Worm (Caenorhabditis elegans): Measurements from ENCODE around the gene glb-10.

glb-10 gene

ce11 chrII:6320655-6321388, 11.7 kb upstream of the glb-10 start, which contains the start of gene efr-3:
TSS of gene efr-3 (minus strand) at chrII:6321159.
- peak; percentile 16 for TF ChIP-seq C16A3.4 (tag; optimal IDR thresholded peaks at IDR 0.05)
- no peak for TF ChIP-seq nhr-76 (tag; optimal IDR thresholded peaks at IDR 0.05)
- TF ChIP-seq lin-13 (GFP tag; optimal IDR thresholded peaks at IDR 0.05): no peak
- TF ChIP-seq lin-15B (tag; optimal IDR thresholded peaks at IDR 0.05): peak; percentile 24
- peak; percentile 47 for TF ChIP-seq lin-14 (GFP tag; optimal IDR thresholded peaks at IDR 0.05)
- TF ChIP-seq nhr-47 (tag; optimal IDR thresholded peaks at IDR 0.05): peak; percentile 67
- TF ChIP-seq snu-23 (GFP tag; optimal IDR thresholded peaks at IDR 0.05): peak; percentile 55
- peak; percentile 38 for TF ChIP-seq nhr-20 (tag; optimal IDR thresholded peaks at IDR 0.05)
- TF ChIP-seq swsn-7 (tag; optimal IDR thresholded peaks at IDR 0.05): peak; percentile 21
- peak; percentile 31 for TF ChIP-seq F16B12.6 (tag; optimal IDR thresholded peaks at IDR 0.05)
- no peak for TF ChIP-seq sptf-1 (tag; optimal IDR thresholded peaks at IDR 0.05)
- TF ChIP-seq lin-39 (tag; optimal IDR thresholded peaks at IDR 0.05): peak; percentile 38
- no peak for TF ChIP-seq mab-9 (GFP tag; IDR thresholded peaks at IDR 0.05)
- peak; percentile 51 for TF ChIP-seq isw-1 (GFP tag; IDR thresholded peaks at IDR 0.05)
- no peak for TF ChIP-seq elt-2 (tag; optimal IDR thresholded peaks at IDR 0.05)
- TF ChIP-seq zag-1 (tag; optimal IDR thresholded peaks at IDR 0.05): no peak
- TF ChIP-seq unc-86 (tag; optimal IDR thresholded peaks at IDR 0.05): peak; percentile 28
- TF ChIP-seq skn-1 (tag; optimal IDR thresholded peaks at IDR 0.05): peak; percentile 40
- peak; percentile 51 for TF ChIP-seq nhr-85 (tag)
- no peak for TF ChIP-seq jun-1 (tag; optimal IDR thresholded peaks at IDR 0.05)
- TF ChIP-seq nhr-71 (tag; optimal IDR thresholded peaks at IDR 0.05): peak; percentile 60
- TF ChIP-seq ceh-82 (tag; optimal IDR thresholded peaks at IDR 0.05): peak in 1 of 3 experiments; percentile 40
- TF ChIP-seq mep-1 (tag; optimal IDR thresholded peaks at IDR 0.05): peak; percentile 62
- peak; percentile 89 to 95 (median 93) for TF ChIP-seq dpl-1 (GFP tag; optimal IDR thresholded peaks at IDR 0.05)
- peak in 1 of 6 experiments; percentile 27 for TF ChIP-seq elt-3 (tag; optimal IDR thresholded peaks at IDR 0.05)
- peak; percentile 21 for TF ChIP-seq nhr-90 (tag; optimal IDR thresholded peaks at IDR 0.05; ENCODE audit: poor library complexity)
- no peak for TF ChIP-seq mef-2 (tag; optimal IDR thresholded peaks at IDR 0.05)
- peak; percentile 65 to 79 for TF ChIP-seq lsy-2 (tag; optimal IDR thresholded peaks at IDR 0.05)
- TF ChIP-seq nhr-19 (GFP tag; conservative IDR thresholded peaks at IDR 0.05): peak; percentile 21; the same call in 1 of the 2 replicates
- peak; percentile 24 for TF ChIP-seq snpc-4 (tag; optimal IDR thresholded peaks at IDR 0.05)
- peak; percentile 58 for TF ChIP-seq tbx-2 (tag; optimal IDR thresholded peaks at IDR 0.05)
- peak; percentile 93 to 97 for TF ChIP-seq lin-35 (GFP tag; optimal IDR thresholded peaks at IDR 0.05)
- peak; percentile 55 for TF ChIP-seq xbp-1 (tag; optimal IDR thresholded peaks at IDR 0.05)
- peak; percentile 31 for TF ChIP-seq blmp-1 (tag; optimal IDR thresholded peaks at IDR 0.05)
- TF ChIP-seq nhr-11 (tag; optimal IDR thresholded peaks at IDR 0.05): peak; percentile 18
- TF ChIP-seq rnt-1 (tag; optimal IDR thresholded peaks at IDR 0.05): peak; percentile 58
- TF ChIP-seq fkh-8 (tag; optimal IDR thresholded peaks at IDR 0.05): peak; percentile 3
- TF ChIP-seq efl-1 (optimal IDR thresholded peaks at IDR 0.05): peak; percentile 81 to 93
- peak; percentile 94 to 99 for TF ChIP-seq efl-1 (GFP tag; optimal IDR thresholded peaks at IDR 0.05 in 1 of 2)

ce11 chrII:6311888-6312287, 2.8 kb upstream of the glb-10 start:
- no peak for TF ChIP-seq ama-1 (optimal IDR thresholded peaks at IDR 0.05)
- TF ChIP-seq efl-1 (optimal IDR thresholded peaks at IDR 0.05): no peak
- TF ChIP-seq efl-1 (GFP tag; optimal IDR thresholded peaks at IDR 0.05 in 1 of 2): peak in 1 of 2 experiments; percentile 55

- TF ChIP-seq swsn-7 (tag; optimal IDR thresholded peaks at IDR 0.05) (no peak), irx-1 (tag; optimal IDR thresholded peaks at IDR 0.05) (no peak), lin-14 (GFP tag; optimal IDR thresholded peaks at IDR 0.05) (peak; percentile 7), fkh-10 (GFP tag; optimal IDR thresholded peaks at IDR 0.05) (peak; percentile 46), pax-3 (tag; optimal IDR thresholded peaks at IDR 0.05) (peak; percentile 21), nhr-47 (tag; optimal IDR thresholded peaks at IDR 0.05) (peak; percentile 10), sptf-1 (tag; optimal IDR thresholded peaks at IDR 0.05) (no peak), fkh-8 (tag; optimal IDR thresholded peaks at IDR 0.05) (peak; percentile 69), nhr-71 (tag; optimal IDR thresholded peaks at IDR 0.05) (peak; percentile 51)
Observed at ce11 chrII:6311459-6311858, 2.4 kb upstream of the glb-10 start.
